Worm (Caenorhabditis elegans) whole organism, L3 larva: Measurements from ENCODE around the gene mlp-1.

Experiments used
- ceh-16 ChIP-seq: sonication (generic microtip); optimal IDR thresholded peaks from 2 replicates; lab custom pipeline; 2017; ENCODE audit warnings: missing biosample characterization, missing genetic modification characterization
- fkh-10 ChIP-seq: sonication (generic microtip); optimal IDR thresholded peaks from 2 replicates; lab custom pipeline; 2017; ENCODE audit warnings: missing biosample characterization, missing genetic modification reagents, missing genetic modification characterization
- lin-39 ChIP-seq: fragments of 150-350 bp; optimal IDR thresholded peaks from 2 replicates; lab custom pipeline; 2018; ENCODE audit warnings: missing biosample characterization, missing genetic modification reagents, missing genetic modification characterization
- nhr-11 ChIP-seq: fragments of 150-350 bp; optimal IDR thresholded peaks from 2 replicates; lab custom pipeline; 2014; ENCODE audit warnings: missing biosample characterization, missing genetic modification characterization
- nhr-76 ChIP-seq: fragments of 150-350 bp; sonication (generic microtip); optimal IDR thresholded peaks from 5 replicates; lab custom pipeline; 2014; ENCODE audit warnings: missing biosample characterization, missing genetic modification characterization
- pqm-1 ChIP-seq: fragments of 150-350 bp; optimal IDR thresholded peaks from 2 replicates; lab custom pipeline; 2017; ENCODE audit warnings: missing biosample characterization, missing genetic modification characterization, inconsistent platforms
- sea-2 ChIP-seq: fragments of 150-350 bp; sonication (generic microtip); optimal IDR thresholded peaks from 4 replicates; lab custom pipeline; 2014; ENCODE audit warnings: missing biosample characterization, missing genetic modification reagents, missing genetic modification characterization
- tbx-2 ChIP-seq: sonication (generic microtip); optimal IDR thresholded peaks from 2 replicates; lab custom pipeline; 2016; ENCODE audit warnings: mild to moderate bottlenecking, missing genetic modification characterization, missing compliant biosample characterization
- zag-1 ChIP-seq: fragments of 150-350 bp; optimal IDR thresholded peaks from 2 replicates; lab custom pipeline; 2014; ENCODE audit warnings: missing biosample characterization, missing genetic modification characterization

DNA sequence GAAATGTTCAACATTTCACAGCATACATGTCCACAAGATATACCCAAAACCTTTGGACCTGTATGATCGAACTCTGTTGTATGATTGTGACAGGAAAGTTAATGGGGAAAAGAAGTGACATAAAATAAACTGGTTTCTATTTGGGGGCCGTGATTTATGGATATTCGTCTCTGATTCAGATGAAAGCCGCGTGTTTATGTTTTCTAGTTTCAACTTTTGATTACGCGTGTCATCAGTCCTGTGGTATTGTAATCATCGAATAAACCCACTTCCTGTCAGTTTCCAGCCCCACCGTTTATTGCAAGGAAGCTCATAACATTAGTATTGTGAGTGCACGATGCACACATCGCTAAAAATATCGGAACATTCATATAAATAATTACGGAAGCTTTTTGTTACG is 52.6 kb downstream of the mlp-1 start:
- no peak for TF ChIP-seq pqm-1
- TF ChIP-seq fkh-10 (GFP tag; lab: Kevin White, UChicago): no peak
- TF ChIP-seq nhr-11: no peak
- TF ChIP-seq tbx-2 (tag; lab: Kevin White, UChicago): no peak
- TF ChIP-seq ceh-16 (tag; lab: Kevin White, UChicago): no peak
- TF ChIP-seq nhr-76 (tag; lab: Kevin White, UChicago): no peak
- no peak for TF ChIP-seq lin-39 (tag; lab: Kevin White, UChicago)
- no peak for TF ChIP-seq zag-1 (tag; lab: Kevin White, UChicago)
- TF ChIP-seq sea-2 (GFP tag; lab: Kevin White, UChicago): no peak
